Fruit fly (Drosophila melanogaster) whole organism, embryonic: ENCODE results near the gene Tg.

Source experiments
- CG18011 ChIP-seq: fragments of 200-800 bp; sonication (Bioruptor generic); optimal IDR thresholded peaks from 2 replicates; lab custom pipeline; 2017; ENCODE audit warnings: missing biosample characterization, missing genetic modification characterization, mild to moderate bottlenecking, moderate library complexity, missing genotype
- CG9876 ChIP-seq: fragments of 200-800 bp; sonication (Bioruptor generic); optimal IDR thresholded peaks from 2 replicates; lab custom pipeline; 2016; ENCODE audit warnings: missing biosample characterization, missing genetic modification characterization
- Dll ChIP-seq: fragments of 200-800 bp; sonication (Bioruptor generic); IDR thresholded peaks from 4 replicates; pipeline ENCODE4 v1.3.6; 2022; ENCODE audit warnings: missing biosample characterization, missing genetic modification characterization; ENCODE audit not compliant: partially characterized antibody
- Taf1 ChIP-seq: fragments of 200-800 bp; sonication (Bioruptor generic); IDR thresholded peaks from 2 replicates; pipeline ENCODE4 v1.3.6; 2022; ENCODE audit warnings: missing biosample characterization, missing genetic modification characterization

DNA sequence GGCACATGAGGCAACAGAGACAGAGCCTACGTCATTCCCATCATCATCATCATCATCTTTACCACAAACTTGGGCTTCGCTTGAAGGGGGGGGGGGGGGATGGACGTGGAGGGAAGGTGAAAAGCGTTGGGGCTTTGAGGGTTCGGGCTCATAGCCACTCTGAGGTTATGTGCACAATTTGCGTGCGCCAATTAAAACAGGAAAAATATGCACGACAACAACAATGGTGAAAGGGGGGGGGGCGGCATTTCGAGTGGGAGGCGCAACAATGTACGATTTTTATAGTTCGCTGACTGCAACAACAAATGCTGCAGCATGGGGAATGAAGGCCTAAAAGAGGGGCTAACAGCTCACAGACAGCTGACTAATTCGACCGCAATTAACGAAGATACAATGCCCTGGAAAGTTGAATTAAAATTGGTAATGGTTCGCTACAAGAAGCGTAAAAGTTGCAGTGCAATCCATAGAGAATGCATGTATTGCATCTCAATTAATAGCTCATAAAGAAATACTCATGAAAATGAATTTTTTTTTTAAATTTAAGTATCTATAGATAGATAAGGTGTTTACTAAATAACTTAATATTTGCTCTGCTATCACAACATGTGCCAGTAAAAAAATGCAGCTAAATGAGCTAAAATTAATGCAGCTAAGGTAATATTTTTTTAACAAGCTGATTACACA is 44.2 kb upstream of the Tg start:
- no peak for TF ChIP-seq Taf1 (GFP tag; lab: Robert Waterston, UW)
- no peak for TF ChIP-seq Dll (GFP tag; lab: Robert Waterston, UW)
- TF ChIP-seq CG9876 (GFP tag; lab: Kevin White, UChicago), result no peak
- no peak for TF ChIP-seq CG18011 (GFP tag; lab: Kevin White, UChicago)
